Worm (Caenorhabditis elegans): ENCODE data around the gene R11.3.

ce11 chrX:16156891-16157290 is 42.2 kb downstream of the R11.3 start:
- TF ChIP-seq T23F11.4 (GFP tag; optimal IDR thresholded peaks at IDR 0.05) (no peak), ztf-16 (tag; optimal IDR thresholded peaks at IDR 0.05) (no peak), elt-2 (tag; optimal IDR thresholded peaks at IDR 0.05) (no peak), sdc-2 (tag; optimal IDR thresholded peaks at IDR 0.05) (peak; percentile 46), ceh-22 (tag; optimal IDR thresholded peaks at IDR 0.05) (no peak), unc-55 (GFP tag; optimal IDR thresholded peaks at IDR 0.05) (peak; percentile 12)
